Fruit fly (Drosophila melanogaster) whole organism, embryonic: ENCODE data around the gene CG1572.
A peak's percentile ranks its signal among the peaks of the same experiment; 100 is the strongest.

ENCODE experiments used
- Abd-B ChIP-seq: fragments of 200-800 bp; sonication (Bioruptor generic); optimal IDR thresholded peaks from 2 replicates; lab custom pipeline; 2018; ENCODE audit warnings: missing biosample characterization, mild to moderate bottlenecking, missing genetic modification characterization, moderate library complexity
- CG10267 ChIP-seq: fragments of 200-800 bp; sonication (Bioruptor generic); optimal IDR thresholded peaks from 2 replicates; lab custom pipeline; 2018; ENCODE audit warnings: missing biosample characterization, mild to moderate bottlenecking, missing genetic modification characterization, moderate library complexity
- CG10321 ChIP-seq: fragments of 200-800 bp; sonication (Bioruptor generic); IDR thresholded peaks from 2 replicates; pipeline ENCODE4 v1.3.6; 2022; ENCODE audit warnings: missing biosample characterization, missing genetic modification characterization
- CG10565 ChIP-seq: fragments of 200-800 bp; sonication (Bioruptor generic); optimal IDR thresholded peaks from 3 replicates; lab custom pipeline; 2016; ENCODE audit warnings: missing biosample characterization, mild to moderate bottlenecking, missing genetic modification characterization
- CG10979 ChIP-seq: fragments of 200-800 bp; sonication (Bioruptor generic); optimal IDR thresholded peaks from 2 replicates; lab custom pipeline; 2018; ENCODE audit warnings: missing biosample characterization, mild to moderate bottlenecking, missing genetic modification characterization, moderate library complexity
- CG11560 ChIP-seq: fragments of 200-800 bp; sonication (Bioruptor generic); IDR thresholded peaks from 3 replicates; pipeline ENCODE4 v1.3.6; 2022; ENCODE audit warnings: missing biosample characterization, missing genetic modification characterization
- CG11695 ChIP-seq: fragments of 200-800 bp; sonication (Bioruptor generic); IDR thresholded peaks from 3 replicates; pipeline ENCODE4 v1.3.6; 2022; ENCODE audit warnings: missing biosample characterization, missing genetic modification characterization
- CG13424 ChIP-seq: fragments of 200-800 bp; sonication (Bioruptor generic); optimal IDR thresholded peaks from 2 replicates; lab custom pipeline; 2019; ENCODE audit warnings: missing biosample characterization, mild to moderate bottlenecking, missing genetic modification characterization, moderate library complexity
- CG15479 ChIP-seq: fragments of 200-800 bp; sonication (Bioruptor generic); optimal IDR thresholded peaks from 3 replicates; lab custom pipeline; 2019; ENCODE audit warnings: missing biosample characterization, mild to moderate bottlenecking, missing genetic modification characterization, moderate library complexity
- CG17328 ChIP-seq: fragments of 200-800 bp; sonication (Bioruptor generic); IDR thresholded peaks from 2 replicates; pipeline ENCODE4 v1.3.6; 2022; ENCODE audit warnings: missing biosample characterization, missing genetic modification characterization
- CG17361 ChIP-seq: fragments of 200-800 bp; sonication (Bioruptor generic); IDR thresholded peaks from 3 replicates; pipeline ENCODE4 v1.3.6; 2022; ENCODE audit warnings: missing biosample characterization, missing genetic modification characterization
- CG17829 ChIP-seq: fragments of 200-800 bp; optimal IDR thresholded peaks from 2 replicates; lab custom pipeline; 2019; ENCODE audit warnings: missing biosample characterization, mild to moderate bottlenecking, missing genetic modification characterization, moderate library complexity
- CG30020 ChIP-seq: fragments of 200-800 bp; optimal IDR thresholded peaks from 2 replicates; lab custom pipeline; 2019; ENCODE audit warnings: missing biosample characterization, mild to moderate bottlenecking, missing genetic modification characterization, moderate library complexity
- CG31441 ChIP-seq: fragments of 200-800 bp; sonication (Bioruptor generic); IDR thresholded peaks from 2 replicates; pipeline ENCODE4 v1.3.6; 2022; ENCODE audit warnings: missing biosample characterization, missing genetic modification characterization
- CG6689 ChIP-seq: fragments of 200-800 bp; sonication (Bioruptor generic); IDR thresholded peaks from 2 replicates; pipeline ENCODE4 v1.3.6; 2022; ENCODE audit warnings: missing biosample characterization, missing genetic modification characterization
- CG6813 ChIP-seq: fragments of 200-800 bp; sonication (Bioruptor generic); optimal IDR thresholded peaks from 2 replicates; lab custom pipeline; 2017; ENCODE audit warnings: missing biosample characterization, missing genetic modification characterization, mild to moderate bottlenecking, moderate library complexity, missing genetic modification reagents
- CG7839 ChIP-seq: fragments of 200-800 bp; sonication (Bioruptor generic); optimal IDR thresholded peaks from 3 replicates; lab custom pipeline; 2018; ENCODE audit warnings: missing biosample characterization, mild to moderate bottlenecking, missing genetic modification characterization, moderate library complexity
- CG8359 ChIP-seq: fragments of 200-800 bp; sonication (Bioruptor generic); optimal IDR thresholded peaks from 2 replicates; lab custom pipeline; 2017; ENCODE audit warnings: missing biosample characterization, mild to moderate bottlenecking, missing genetic modification characterization, borderline replicate concordance
- D19A ChIP-seq: fragments of 200-800 bp; optimal IDR thresholded peaks from 3 replicates; lab custom pipeline; 2019; ENCODE audit warnings: missing biosample characterization, mild to moderate bottlenecking, missing genetic modification characterization, moderate library complexity
- Gug ChIP-seq: fragments of 200-800 bp; sonication (Bioruptor generic); IDR thresholded peaks from 4 replicates; pipeline ENCODE4 v1.3.6; 2022; ENCODE audit warnings: missing biosample characterization, missing genetic modification characterization
- H2.0 ChIP-seq: fragments of 200-800 bp; sonication (Bioruptor generic); IDR thresholded peaks from 2 replicates; pipeline ENCODE4 v1.3.6; 2022; ENCODE audit warnings: missing biosample characterization, missing genetic modification characterization
- Hmr ChIP-seq: fragments of 200-800 bp; sonication (Bioruptor generic); optimal IDR thresholded peaks from 3 replicates; lab custom pipeline; 2017; ENCODE audit warnings: mild to moderate bottlenecking, missing biosample characterization, missing genetic modification reagents, missing genetic modification characterization
- Med ChIP-seq: fragments of 200-800 bp; sonication (Bioruptor generic); peaks from one replicate; lab custom pipeline; 2016; ENCODE audit warnings: missing biosample characterization, missing genetic modification characterization, mild to moderate bottlenecking, inconsistent platforms, moderate library complexity
- NC2β ChIP-seq: fragments of 200-800 bp; sonication (Bioruptor generic); optimal IDR thresholded peaks from 2 replicates; lab custom pipeline; 2016; ENCODE audit warnings: missing biosample characterization, missing genetic modification characterization
- Xrp1 ChIP-seq: fragments of 200-800 bp; sonication (Bioruptor generic); IDR thresholded peaks from 2 replicates; pipeline ENCODE4 v1.3.6; 2022; ENCODE audit warnings: missing biosample characterization, missing genetic modification characterization
- ara ChIP-seq: fragments of 200-800 bp; sonication (Bioruptor generic); IDR thresholded peaks from 2 replicates; pipeline ENCODE4 v1.3.6; 2022; ENCODE audit warnings: missing biosample characterization, missing genetic modification characterization
- az2 ChIP-seq: fragments of 200-800 bp; sonication (Bioruptor generic); optimal IDR thresholded peaks from 3 replicates; lab custom pipeline; 2016; ENCODE audit warnings: missing biosample characterization, missing genetic modification characterization
- cg ChIP-seq: fragments of 200-800 bp; sonication (Bioruptor generic); optimal IDR thresholded peaks from 3 replicates; lab custom pipeline; 2019; ENCODE audit warnings: missing biosample characterization, mild to moderate bottlenecking, missing genetic modification characterization, moderate library complexity
- dmrt11E ChIP-seq: fragments of 200-800 bp; sonication (Bioruptor generic); optimal IDR thresholded peaks from 3 replicates; lab custom pipeline; 2018; ENCODE audit warnings: missing biosample characterization, mild to moderate bottlenecking, missing genetic modification characterization, moderate library complexity
- dysf ChIP-seq: fragments of 200-800 bp; sonication (Bioruptor generic); IDR thresholded peaks from 3 replicates; pipeline ENCODE4 v1.3.6; 2022; ENCODE audit warnings: missing biosample characterization, missing genetic modification characterization
- gcm ChIP-seq: fragments of 200-800 bp; sonication (Bioruptor generic); optimal IDR thresholded peaks from 2 replicates; lab custom pipeline; 2019; ENCODE audit warnings: missing biosample characterization, mild to moderate bottlenecking, missing genetic modification characterization, moderate library complexity
- gem ChIP-seq: fragments of 200-800 bp; sonication (Bioruptor generic); optimal IDR thresholded peaks from 2 replicates; lab custom pipeline; 2019; ENCODE audit warnings: missing biosample characterization, mild to moderate bottlenecking, missing genetic modification characterization, moderate library complexity
- nmo ChIP-seq: fragments of 200-800 bp; sonication (Bioruptor generic); optimal IDR thresholded peaks from 2 replicates; lab custom pipeline; 2018; ENCODE audit warnings: missing biosample characterization, mild to moderate bottlenecking, missing genetic modification characterization, moderate library complexity
- nom ChIP-seq: fragments of 200-800 bp; sonication (Bioruptor generic); optimal IDR thresholded peaks from 2 replicates; lab custom pipeline; 2017; ENCODE audit warnings: missing biosample characterization, missing genetic modification characterization, mild to moderate bottlenecking, moderate library complexity, missing genetic modification reagents
- otp ChIP-seq: fragments of 200-800 bp; sonication (Bioruptor generic); IDR thresholded peaks from 3 replicates; pipeline ENCODE4, ENCODE4 v1.3.6; 2022; ENCODE audit warnings: missing biosample characterization, missing genetic modification characterization
- phol ChIP-seq: fragments of 200-800 bp; sonication (Bioruptor generic); optimal IDR thresholded peaks from 3 replicates; lab custom pipeline; 2018; ENCODE audit warnings: missing biosample characterization, mild to moderate bottlenecking, missing genetic modification characterization, moderate library complexity
- pnt ChIP-seq: fragments of 200-800 bp; sonication (Bioruptor generic); optimal IDR thresholded peaks from 3 replicates; lab custom pipeline; 2016; ENCODE audit warnings: missing biosample characterization, missing genetic modification characterization
- sima ChIP-seq: fragments of 200-800 bp; sonication (Bioruptor generic); optimal IDR thresholded peaks from 2 replicates; lab custom pipeline; 2016; ENCODE audit warnings: missing biosample characterization, missing genetic modification characterization
- zf30C ChIP-seq: fragments of 200-800 bp; sonication (Bioruptor generic); optimal IDR thresholded peaks from 3 replicates; lab custom pipeline; 2018; ENCODE audit warnings: missing biosample characterization, mild to moderate bottlenecking, missing genetic modification characterization
- zfh1 ChIP-seq: fragments of 200-800 bp; sonication (Bioruptor generic); IDR thresholded peaks from 3 replicates; pipeline ENCODE4 v1.3.6; 2022; ENCODE audit warnings: missing biosample characterization, missing genetic modification characterization

Gene CG1572

DNA sequence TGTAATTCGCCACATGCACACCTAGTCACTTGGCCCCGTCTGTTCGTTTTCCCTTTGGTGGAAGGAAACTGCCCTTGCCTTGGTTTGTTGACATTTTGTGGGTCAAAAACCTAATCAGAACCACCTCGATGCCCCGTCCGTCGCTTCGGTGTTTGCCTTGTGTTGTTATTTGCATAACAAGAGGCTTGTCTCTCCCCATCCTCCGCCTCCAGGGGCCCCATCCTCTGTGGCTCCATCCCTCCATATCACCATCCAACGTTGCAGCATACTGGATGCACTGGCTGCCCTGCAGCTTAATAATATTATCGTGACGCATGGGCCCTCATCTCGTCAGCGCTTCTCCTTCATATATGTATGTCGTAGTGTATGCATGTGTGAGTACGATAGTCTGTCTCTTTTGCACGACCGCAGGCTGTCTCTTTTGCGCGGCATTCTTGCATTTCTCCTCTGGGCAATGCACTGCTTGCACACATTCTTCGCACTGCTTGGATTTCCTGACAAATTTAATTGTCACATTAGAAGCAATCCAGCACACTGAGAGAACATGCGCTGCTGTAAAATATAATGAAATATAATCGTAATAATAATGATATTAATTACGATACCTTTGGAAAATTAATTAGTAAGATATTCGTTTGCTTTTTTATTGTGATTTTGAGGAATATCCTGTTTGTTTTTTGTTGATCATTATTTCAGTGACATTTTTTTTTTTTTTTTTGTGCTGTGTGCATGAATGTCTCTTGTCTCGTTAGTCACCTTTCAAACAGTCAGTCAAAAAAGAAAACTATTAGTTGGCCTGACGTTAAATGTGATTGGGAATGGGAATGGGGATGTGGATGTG lies 14.1 kb downstream of the CG1572 start (continued):
- TF ChIP-seq dmrt11E (tag; lab: Kevin White, UChicago) (peak; percentile 66), pnt (GFP tag; lab: Kevin White, UChicago) (no peak), Gug (GFP tag; lab: Robert Waterston, UW) (no peak), CG7839 (peak; percentile 11), CG10321 (GFP tag; lab: Robert Waterston, UW) (no peak), Hmr (no peak), CG11560 (tag; lab: Robert Waterston, UW) (no peak), D19A (tag; lab: Kevin White, UChicago) (peak; percentile 28), CG10267 (tag; lab: Kevin White, UChicago) (peak; percentile 32), az2 (peak; percentile 14), zfh1 (GFP tag; lab: Robert Waterston, UW) (0 out of 3 replicates have a peak, but pooled peaks have one; percentile 19), sima (no peak), dysf (0 out of 3 replicates have a peak, but pooled peaks have one; percentile 24), CG11695 (0 out of 3 replicates have a peak, but pooled peaks have one; percentile 21), CG17361 (GFP tag; lab: Robert Waterston, UW) (0 out of 3 replicates have a peak, but pooled peaks have one; percentile 26), NC2β (GFP tag; lab: Kevin White, UChicago) (no peak), CG31441 (GFP tag; lab: Robert Waterston, UW) (peak; percentile 43; the same call in 1 of the 2 replicates), otp (0 out of 3 replicates have a peak, but pooled peaks have one; percentile 17), Abd-B (peak; percentile 14), CG6689 (GFP tag; lab: Robert Waterston, UW) (0 out of 2 replicates have a peak, but pooled peaks have one; percentile 10), ara (0 out of 2 replicates have a peak, but pooled peaks have one; percentile 24), Med (GFP tag; lab: Kevin White, UChicago) (peak; percentile 39), gem (tag; lab: Kevin White, UChicago) (peak; percentile 61), H2.0 (GFP tag; lab: Robert Waterston, UW) (no peak), phol (tag; lab: Kevin White, UChicago) (peak; percentile 42), CG15479 (no peak), CG10565 (GFP tag; lab: Kevin White, UChicago) (no peak), CG8359 (GFP tag; lab: Kevin White, UChicago) (peak; percentile 27), CG6813 (GFP tag; lab: Kevin White, UChicago) (peak; percentile 13), nom (GFP tag; lab: Kevin White, UChicago) (peak; percentile 35), CG17829 (peak; percentile 21), CG13424 (no peak), nmo (GFP tag; lab: Kevin White, UChicago) (peak; percentile 45), CG30020 (tag; lab: Kevin White, UChicago) (no peak), Xrp1 (GFP tag; lab: Robert Waterston, UW) (peak; percentile 53), zf30C (peak; percentile 11), CG17328 (0 out of 2 replicates have a peak, but pooled peaks have one; percentile 6), gcm (GFP tag; lab: Kevin White, UChicago) (peak; percentile 35), cg (peak; percentile 38), CG10979 (tag; lab: Kevin White, UChicago) (peak; percentile 51)
